Fruit fly (Drosophila melanogaster): ENCODE measurements around the gene CG12301.

CG12301 gene

dm6 chr3L:15624097-15624496 lies 43.5 kb downstream of the CG12301 start:
- no peak for TF ChIP-seq toe (GFP tag; optimal IDR thresholded peaks at IDR 0.05)
- no peak for TF ChIP-seq Crg-1 (GFP tag; optimal IDR thresholded peaks at IDR 0.05)
- no peak for TF ChIP-seq tj (GFP tag; optimal IDR thresholded peaks at IDR 0.05)
- no peak for TF ChIP-seq CG11617 (GFP tag; optimal IDR thresholded peaks at IDR 0.05)
- TF ChIP-seq Clk (GFP tag; optimal IDR thresholded peaks at IDR 0.05), result no peak
- no peak for TF ChIP-seq pad (GFP tag; optimal IDR thresholded peaks at IDR 0.05)
- TF ChIP-seq CG5204 (GFP tag; optimal IDR thresholded peaks at IDR 0.05), result no peak
- TF ChIP-seq cnc (optimal IDR thresholded peaks at IDR 0.05), result no peak
- no peak for TF ChIP-seq CG7101 (tag; optimal IDR thresholded peaks at IDR 0.05)

- TF ChIP-seq tj (GFP tag; optimal IDR thresholded peaks at IDR 0.05) (peak; percentile 68), Mnt (GFP tag; optimal IDR thresholded peaks at IDR 0.05) (no peak), CG11617 (GFP tag; optimal IDR thresholded peaks at IDR 0.05) (no peak), kay (GFP tag; ENCODE audit: borderline replicate concordance) (no peak)
Observed at dm6 chr3L:15624944-15625610, 44.5 kb downstream of the CG12301 start.

dm6 chr3L:15625676-15626414 lies 45.2 kb downstream of the CG12301 start:
- TF ChIP-seq ovo (GFP tag; optimal IDR thresholded peaks at IDR 0.05), result peak; percentile 57
- TF ChIP-seq kay (GFP tag; ENCODE audit: borderline replicate concordance), result peak; percentile 75
- TF ChIP-seq Crg-1 (GFP tag; optimal IDR thresholded peaks at IDR 0.05), result no peak
- TF ChIP-seq CG11617 (GFP tag; optimal IDR thresholded peaks at IDR 0.05), result peak; percentile 93
- peak; percentile 92 for TF ChIP-seq CG7101 (tag; optimal IDR thresholded peaks at IDR 0.05)
- TF ChIP-seq CG14711 (tag; optimal IDR thresholded peaks at IDR 0.05), result peak; percentile 88
- peak; percentile 95 for TF ChIP-seq bab1 (GFP tag; optimal IDR thresholded peaks at IDR 0.05)
- TF ChIP-seq CG33017 (tag; optimal IDR thresholded peaks at IDR 0.05), result peak; percentile 93
- no peak for TF ChIP-seq cnc (optimal IDR thresholded peaks at IDR 0.05)
- peak; percentile 51 for TF ChIP-seq Mnt (GFP tag; optimal IDR thresholded peaks at IDR 0.05)
- TF ChIP-seq CG12768 (GFP tag; optimal IDR thresholded peaks at IDR 0.05), result peak; percentile 75
- peak; percentile 82 for TF ChIP-seq CG5204 (GFP tag; optimal IDR thresholded peaks at IDR 0.05)
- TF ChIP-seq toe (GFP tag; optimal IDR thresholded peaks at IDR 0.05), result peak; percentile 47
- TF ChIP-seq CG7045 (GFP tag; optimal IDR thresholded peaks at IDR 0.05), result peak; percentile 86
- peak; percentile 52 for TF ChIP-seq CG1620 (GFP tag; optimal IDR thresholded peaks at IDR 0.05)
- peak; percentile 22 for TF ChIP-seq Hr96 (GFP tag; optimal IDR thresholded peaks at IDR 0.05)
- TF ChIP-seq cic (GFP tag; optimal IDR thresholded peaks at IDR 0.05), result no peak
- peak; percentile 77 for TF ChIP-seq pad (GFP tag; optimal IDR thresholded peaks at IDR 0.05)
- peak; percentile 52 for TF ChIP-seq Clk (GFP tag; optimal IDR thresholded peaks at IDR 0.05)
- TF ChIP-seq tj (GFP tag; optimal IDR thresholded peaks at IDR 0.05), result peak; percentile 65

dm6 chr3L:15627295-15627694 lies 46.7 kb downstream of the CG12301 start:
- TF ChIP-seq ovo (GFP tag; optimal IDR thresholded peaks at IDR 0.05) (no peak), kay (GFP tag; ENCODE audit: borderline replicate concordance) (peak; percentile 61), cic (GFP tag; optimal IDR thresholded peaks at IDR 0.05) (no peak), CG14711 (tag; optimal IDR thresholded peaks at IDR 0.05) (no peak)

dm6 chr3L:15631067-15631466 lies 50.5 kb downstream of the CG12301 start:
- TF ChIP-seq toe (GFP tag; optimal IDR thresholded peaks at IDR 0.05) (no peak), CG11617 (GFP tag; optimal IDR thresholded peaks at IDR 0.05) (no peak)

dm6 chr3L:15632653-15633052 lies 52.1 kb downstream of the CG12301 start:
- TF ChIP-seq kay (GFP tag; ENCODE audit: borderline replicate concordance), result peak; percentile 23
- TF ChIP-seq CG7101 (tag; optimal IDR thresholded peaks at IDR 0.05), result peak; percentile 5
- TF ChIP-seq Mnt (GFP tag; optimal IDR thresholded peaks at IDR 0.05), result no peak

Measured in whole organism, adult.